Fruit fly (Drosophila melanogaster) whole organism, embryonic: ENCODE results near the gene CG12672.

Experiments used
- Adf1 ChIP-seq: fragments of 200-800 bp; sonication (Bioruptor generic); IDR thresholded peaks from 2 replicates; pipeline ENCODE4 v1.3.6; 2022; ENCODE audit warnings: missing biosample characterization, missing genetic modification characterization
- Atf-2 ChIP-seq: fragments of 200-800 bp; sonication (Bioruptor generic); optimal IDR thresholded peaks from 2 replicates; lab custom pipeline; 2016; ENCODE audit warnings: missing biosample characterization, missing genetic modification characterization
- B-H2 ChIP-seq: fragments of 200-800 bp; sonication (Bioruptor generic); optimal IDR thresholded peaks from 2 replicates; lab custom pipeline; 2018; ENCODE audit warnings: missing biosample characterization, mild to moderate bottlenecking, missing genetic modification characterization
- BEAF-32 ChIP-seq: fragments of 200-800 bp; sonication (Bioruptor generic); optimal IDR thresholded peaks from 3 replicates; lab custom pipeline; 2017; ENCODE audit warnings: missing biosample characterization, missing genetic modification characterization, mild to moderate bottlenecking, moderate library complexity, missing genetic modification reagents
- Bdp1 ChIP-seq: fragments of 200-800 bp; sonication (Bioruptor generic); optimal IDR thresholded peaks from 3 replicates; lab custom pipeline; 2016; ENCODE audit warnings: missing biosample characterization, missing genetic modification characterization
- CG10267 ChIP-seq: fragments of 200-800 bp; sonication (Bioruptor generic); optimal IDR thresholded peaks from 2 replicates; lab custom pipeline; 2018; ENCODE audit warnings: missing biosample characterization, mild to moderate bottlenecking, missing genetic modification characterization, moderate library complexity
- CG10274 ChIP-seq: fragments of 200-800 bp; sonication (Bioruptor generic); optimal IDR thresholded peaks from 3 replicates; lab custom pipeline; 2017; ENCODE audit warnings: missing biosample characterization, mild to moderate bottlenecking, missing genetic modification characterization
- CG10654 ChIP-seq: fragments of 200-800 bp; sonication (Bioruptor generic); optimal IDR thresholded peaks from 2 replicates; lab custom pipeline; 2016; ENCODE audit warnings: missing biosample characterization, missing genetic modification characterization
- CG12071 ChIP-seq: fragments of 200-800 bp; sonication (Bioruptor generic); optimal IDR thresholded peaks from 3 replicates; lab custom pipeline; 2018; ENCODE audit warnings: missing biosample characterization, mild to moderate bottlenecking, missing genetic modification characterization
- CG1233 ChIP-seq: fragments of 200-800 bp; sonication (Bioruptor generic); optimal IDR thresholded peaks from 4 replicates; lab custom pipeline; 2018; ENCODE audit warnings: missing biosample characterization, mild to moderate bottlenecking, missing genetic modification characterization
- CG1832 ChIP-seq: fragments of 200-800 bp; sonication (Bioruptor generic); optimal IDR thresholded peaks from 2 replicates; lab custom pipeline; 2017; ENCODE audit warnings: missing biosample characterization, mild to moderate bottlenecking, missing genetic modification characterization, inconsistent platforms
- CG2116 ChIP-seq: fragments of 200-800 bp; sonication (Bioruptor generic); optimal IDR thresholded peaks from 3 replicates; lab custom pipeline; 2018; ENCODE audit warnings: missing biosample characterization, mild to moderate bottlenecking, missing genetic modification characterization
- CG32767 ChIP-seq: fragments of 200-800 bp; sonication (Bioruptor generic); IDR thresholded peaks from 2 replicates; pipeline ENCODE4 v1.3.6; 2022; ENCODE audit warnings: missing biosample characterization, missing genetic modification characterization
- CG4328 ChIP-seq: fragments of 200-800 bp; sonication (Bioruptor generic); optimal IDR thresholded peaks from 3 replicates; lab custom pipeline; 2017; ENCODE audit warnings: missing biosample characterization, missing genetic modification reagents, missing genetic modification characterization
- CG6254 ChIP-seq: fragments of 200-800 bp; sonication (Bioruptor generic); optimal IDR thresholded peaks from 3 replicates; lab custom pipeline; 2017; ENCODE audit warnings: mild to moderate bottlenecking, missing biosample characterization, missing genetic modification reagents, missing genetic modification characterization
- CG7271 ChIP-seq: fragments of 200-800 bp; sonication (Bioruptor generic); optimal IDR thresholded peaks from 2 replicates; lab custom pipeline; 2018; ENCODE audit warnings: missing biosample characterization, mild to moderate bottlenecking, missing genetic modification characterization, moderate library complexity
- CTCF ChIP-seq: fragments of 200-800 bp; sonication (Bioruptor generic); optimal IDR thresholded peaks from 2 replicates; lab custom pipeline; 2017; ENCODE audit warnings: missing biosample characterization, mild to moderate bottlenecking, missing genetic modification characterization, moderate library complexity
- D ChIP-seq, 2 experiments: fragments of 200-800 bp in 1 of 2; fragments of >200 bp in 1 of 2; sonication (Bioruptor generic) in 1 of 2; optimal IDR thresholded peaks; 2 replicates in 1 of 2; 3 replicates in 1 of 2; lab custom pipeline; 2017; ENCODE audit warnings: mild to moderate bottlenecking in 1 of 2, missing biosample characterization in 1 of 2, missing genetic modification characterization in 1 of 2, missing genetic modification reagents in 1 of 2
- Dad ChIP-seq: fragments of 200-800 bp; sonication (Bioruptor generic); optimal IDR thresholded peaks from 3 replicates; lab custom pipeline; 2016; ENCODE audit warnings: missing biosample characterization, missing genetic modification characterization
- Dll ChIP-seq: fragments of 200-800 bp; sonication (Bioruptor generic); IDR thresholded peaks from 4 replicates; pipeline ENCODE4 v1.3.6; 2022; ENCODE audit warnings: missing biosample characterization, missing genetic modification characterization; ENCODE audit not compliant: partially characterized antibody
- Drgx ChIP-seq: fragments of 200-800 bp; sonication (Bioruptor generic); IDR thresholded peaks from 2 replicates; pipeline ENCODE4 v1.3.6; 2022; ENCODE audit warnings: missing biosample characterization, missing genetic modification characterization
- Ets65A ChIP-seq: fragments of 200-800 bp; sonication (Bioruptor generic); peaks from one replicate; lab custom pipeline; 2016; ENCODE audit warnings: missing biosample characterization, missing genetic modification characterization
- Hr51 ChIP-seq, 2 experiments: fragments of 200-800 bp; sonication (Bioruptor generic); optimal IDR thresholded peaks; 2 replicates in 1 of 2; 3 replicates in 1 of 2; lab custom pipeline; 2016 to 2018; ENCODE audit warnings: missing biosample characterization in 2 of 2, missing genetic modification characterization in 2 of 2, mild to moderate bottlenecking in 1 of 2, moderate library complexity in 1 of 2
- Mrtf ChIP-seq: fragments of 200-800 bp; sonication (Bioruptor generic); IDR thresholded peaks from 3 replicates; pipeline ENCODE4 v1.3.6; 2022; ENCODE audit warnings: missing biosample characterization, missing genetic modification characterization
- Pdp1 ChIP-seq, 2 experiments: fragments of 200-800 bp; sonication (Bioruptor generic); optimal IDR thresholded peaks; 3 replicates each; lab custom pipeline; 2016; ENCODE audit warnings: missing biosample characterization in 2 of 2, missing genetic modification characterization in 2 of 2, mild to moderate bottlenecking in 1 of 2, moderate library complexity in 1 of 2
- Poxn ChIP-seq: fragments of 200-800 bp; sonication (Bioruptor generic); IDR thresholded peaks from 2 replicates; pipeline ENCODE4 v1.3.6; 2022; ENCODE audit warnings: missing biosample characterization, missing genetic modification characterization
- Rfx ChIP-seq: fragments of 200-800 bp; sonication (Bioruptor generic); IDR thresholded peaks from 2 replicates; pipeline ENCODE4 v1.3.6; 2022; ENCODE audit warnings: missing biosample characterization, missing genetic modification characterization
- Side ChIP-seq: fragments of 200-800 bp; sonication (Bioruptor generic); optimal IDR thresholded peaks from 2 replicates; lab custom pipeline; 2016; ENCODE audit warnings: missing biosample characterization, missing genetic modification characterization
- Spps ChIP-seq: fragments of 200-800 bp; sonication (Bioruptor generic); optimal IDR thresholded peaks from 2 replicates; lab custom pipeline; 2018; ENCODE audit warnings: missing biosample characterization, mild to moderate bottlenecking, missing genetic modification characterization
- btn ChIP-seq: fragments of 200-800 bp; sonication (Bioruptor generic); optimal IDR thresholded peaks from 2 replicates; lab custom pipeline; 2016; ENCODE audit warnings: missing biosample characterization, missing genetic modification characterization
- cwo ChIP-seq: fragments of 200-800 bp; sonication (Bioruptor generic); optimal IDR thresholded peaks from 3 replicates; lab custom pipeline; 2017; ENCODE audit warnings: missing biosample characterization, missing genetic modification characterization, mild to moderate bottlenecking, moderate library complexity, missing genetic modification reagents
- dati ChIP-seq: fragments of 200-800 bp; sonication (Bioruptor generic); IDR thresholded peaks from 2 replicates; pipeline ENCODE4 v1.3.6; 2022; ENCODE audit warnings: missing biosample characterization, missing genetic modification characterization
- disco-r ChIP-seq: fragments of 200-800 bp; sonication (Bioruptor generic); optimal IDR thresholded peaks from 2 replicates; lab custom pipeline; 2016; ENCODE audit warnings: missing biosample characterization, missing genetic modification characterization
- inv ChIP-seq: fragments of 200-800 bp; sonication (Bioruptor generic); IDR thresholded peaks from 2 replicates; pipeline ENCODE4 v1.3.6; 2022; ENCODE audit warnings: missing biosample characterization, missing genetic modification characterization; ENCODE audit not compliant: partially characterized antibody
- klu ChIP-seq: fragments of 200-800 bp; sonication (Bioruptor generic); IDR thresholded peaks from 2 replicates; pipeline ENCODE4 v1.3.6; 2022; ENCODE audit warnings: missing biosample characterization, missing genetic modification characterization
- mld ChIP-seq: fragments of 200-800 bp; sonication (Bioruptor generic); IDR thresholded peaks from 3 replicates; pipeline ENCODE4 v1.3.6; 2022; ENCODE audit warnings: missing biosample characterization, missing genetic modification characterization; ENCODE audit not compliant: partially characterized antibody
- nerfin-2 ChIP-seq: fragments of 200-800 bp; sonication (Bioruptor generic); IDR thresholded peaks from 2 replicates; pipeline ENCODE4 v1.3.6; 2022; ENCODE audit warnings: missing biosample characterization, missing genetic modification characterization; ENCODE audit not compliant: partially characterized antibody
- p53 ChIP-seq: fragments of 200-800 bp; sonication (Bioruptor generic); optimal IDR thresholded peaks from 2 replicates; lab custom pipeline; 2016; ENCODE audit warnings: missing biosample characterization, missing genetic modification characterization
- pb ChIP-seq: fragments of 200-800 bp; sonication (Bioruptor generic); optimal IDR thresholded peaks from 3 replicates; lab custom pipeline; 2016; ENCODE audit warnings: missing biosample characterization, missing genetic modification characterization
- phol ChIP-seq: fragments of 200-800 bp; sonication (Bioruptor generic); optimal IDR thresholded peaks from 3 replicates; lab custom pipeline; 2018; ENCODE audit warnings: missing biosample characterization, mild to moderate bottlenecking, missing genetic modification characterization, moderate library complexity
- pita ChIP-seq: fragments of 200-800 bp; sonication (Bioruptor generic); optimal IDR thresholded peaks from 2 replicates; lab custom pipeline; 2017; ENCODE audit warnings: missing biosample characterization, mild to moderate bottlenecking, missing genetic modification characterization
- pros ChIP-seq: fragments of 200-800 bp; sonication (Bioruptor generic); optimal IDR thresholded peaks from 3 replicates; lab custom pipeline; 2019; ENCODE audit warnings: missing biosample characterization, mild to moderate bottlenecking, missing genetic modification characterization, moderate library complexity
- repo ChIP-seq: fragments of 200-800 bp; sonication (Bioruptor generic); optimal IDR thresholded peaks from 2 replicates; lab custom pipeline; 2016; ENCODE audit warnings: missing biosample characterization, missing genetic modification characterization
- sens-2 ChIP-seq: fragments of 200-800 bp; sonication (Bioruptor generic); IDR thresholded peaks from 2 replicates; pipeline ENCODE4 v1.3.6; 2022; ENCODE audit warnings: missing biosample characterization, missing genetic modification characterization
- so ChIP-seq: fragments of 200-800 bp; sonication (Bioruptor generic); IDR thresholded peaks from 3 replicates; pipeline ENCODE4 v1.3.6; 2022; ENCODE audit warnings: missing biosample characterization, missing genetic modification characterization
- ssp ChIP-seq: fragments of 200-800 bp; sonication (Bioruptor generic); IDR thresholded peaks from 2 replicates; pipeline ENCODE4 v1.3.6; 2022; ENCODE audit warnings: missing biosample characterization, missing genetic modification characterization
- tll ChIP-seq, 2 experiments: fragments of 200-800 bp in 1 of 2; fragments of >200 bp in 1 of 2; sonication (Bioruptor generic) in 1 of 2; optimal IDR thresholded peaks; 2 replicates each; lab custom pipeline; 2017 to 2019; ENCODE audit warnings: missing biosample characterization in 2 of 2, missing genetic modification characterization in 2 of 2, mild to moderate bottlenecking in 1 of 2, moderate library complexity in 1 of 2

Gene CG12672

DNA sequence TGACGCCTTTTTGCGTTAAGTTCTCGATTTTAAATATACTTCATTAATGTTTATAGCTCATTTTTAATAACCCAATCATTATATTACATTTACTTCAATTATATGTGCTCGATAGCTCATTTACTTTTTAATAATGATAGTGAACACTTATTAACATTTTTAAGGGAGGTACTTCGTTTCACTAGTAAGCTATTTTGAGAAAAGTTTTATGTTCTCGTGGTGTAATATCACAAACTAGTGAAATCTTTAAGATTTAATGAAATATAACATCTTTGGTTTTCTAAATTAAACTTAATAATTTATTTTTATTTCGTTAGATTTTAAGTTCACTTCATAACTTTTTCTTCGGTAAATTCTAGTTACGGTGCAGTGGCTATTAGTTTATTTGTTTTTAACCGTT is at the start of gene CG12672:
Gene CG12672, minus strand, starts transcription at position 101 of the 400 bp plus-strand sequence.
- no peak for TF ChIP-seq CG10654 (GFP tag; lab: Kevin White, UChicago)
- TF ChIP-seq disco-r (GFP tag; lab: Kevin White, UChicago): no peak
- TF ChIP-seq p53 (GFP tag; lab: Kevin White, UChicago): no peak
- TF ChIP-seq CG2116 (GFP tag; lab: Kevin White, UChicago): no peak
- no peak for TF ChIP-seq repo (GFP tag; lab: Kevin White, UChicago)
- TF ChIP-seq phol (tag; lab: Kevin White, UChicago): no peak
- no peak for TF ChIP-seq Mrtf (GFP tag; lab: Robert Waterston, UW)
- no peak for TF ChIP-seq tll (GFP tag; optimal IDR thresholded peaks at IDR 0.05; lab: Kevin White, UChicago)
- TF ChIP-seq sens-2 (GFP tag; lab: Robert Waterston, UW): no peak
- no peak for TF ChIP-seq Atf-2 (GFP tag; lab: Kevin White, UChicago)
- TF ChIP-seq nerfin-2: no peak
- TF ChIP-seq pb (GFP tag; lab: Kevin White, UChicago): no peak
- TF ChIP-seq Spps: no peak
- TF ChIP-seq Dll: no peak
- TF ChIP-seq CG1233 (GFP tag; lab: Kevin White, UChicago): no peak
- no peak for TF ChIP-seq ssp (GFP tag; lab: Robert Waterston, UW)
- no peak for TF ChIP-seq CG12071
- TF ChIP-seq B-H2 (GFP tag; lab: Kevin White, UChicago): no peak
- no peak for TF ChIP-seq so (GFP tag; lab: Robert Waterston, UW)
- no peak for TF ChIP-seq btn

DNA sequence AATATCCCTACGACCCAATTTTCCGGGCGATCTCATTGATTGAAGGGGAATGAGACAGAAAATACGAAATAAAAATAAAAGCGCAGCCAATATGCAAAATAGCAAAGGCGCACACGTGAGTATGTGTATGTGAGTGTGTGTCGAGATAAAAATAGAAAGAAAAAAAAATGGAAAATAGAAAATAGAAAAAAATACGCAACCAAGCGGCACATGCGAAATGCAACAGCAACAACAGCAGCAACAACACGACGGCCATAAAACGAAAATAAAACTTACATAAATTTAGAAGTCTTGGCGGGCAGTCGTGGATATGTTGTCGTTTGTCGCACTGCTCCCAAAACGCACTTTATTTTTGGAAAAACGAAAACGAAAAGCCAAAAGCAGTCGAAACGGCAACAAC is 49.8 kb upstream of the CG12672 start:
- TF ChIP-seq Drgx (GFP tag; lab: Robert Waterston, UW) (0 out of 2 replicates have a peak, but pooled peaks have one; percentile 30), CG4328 (no peak)

DNA sequence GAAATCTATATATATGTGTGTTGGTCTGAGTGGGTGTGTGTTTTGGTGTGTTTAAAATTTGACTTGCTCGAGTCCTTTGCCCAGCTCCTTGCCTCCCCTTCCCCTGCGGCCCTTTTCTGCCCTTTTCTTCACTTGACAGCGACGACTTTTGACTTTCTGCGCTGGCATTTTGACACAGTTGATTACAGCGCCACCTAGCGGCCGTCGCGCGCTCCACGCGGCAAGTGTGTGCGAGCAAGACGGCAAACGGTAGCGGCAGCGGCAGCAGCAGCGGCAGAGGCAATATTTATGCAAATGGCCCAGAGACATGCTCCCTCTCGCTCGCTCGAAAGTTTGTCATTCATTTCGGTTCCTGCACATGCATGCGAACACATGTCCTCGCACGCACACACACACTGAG is 44.7 kb upstream of the CG12672 start:
- peak in 1 of 2 experiments; percentile 7 for TF ChIP-seq Hr51 (GFP tag; optimal IDR thresholded peaks at IDR 0.05; lab: Kevin White, UChicago)
- peak; percentile 32 for TF ChIP-seq CG1832 (GFP tag; lab: Kevin White, UChicago)
- no peak for TF ChIP-seq klu (GFP tag; lab: Robert Waterston, UW)
- peak; percentile 62 for TF ChIP-seq Adf1 (GFP tag; lab: Robert Waterston, UW)
- no peak for TF ChIP-seq CG7271 (tag; lab: Kevin White, UChicago)
- peak; percentile 84 for TF ChIP-seq Ets65A (GFP tag; lab: Kevin White, UChicago)
- TF ChIP-seq CTCF (GFP tag; lab: Kevin White, UChicago): peak; percentile 86

DNA sequence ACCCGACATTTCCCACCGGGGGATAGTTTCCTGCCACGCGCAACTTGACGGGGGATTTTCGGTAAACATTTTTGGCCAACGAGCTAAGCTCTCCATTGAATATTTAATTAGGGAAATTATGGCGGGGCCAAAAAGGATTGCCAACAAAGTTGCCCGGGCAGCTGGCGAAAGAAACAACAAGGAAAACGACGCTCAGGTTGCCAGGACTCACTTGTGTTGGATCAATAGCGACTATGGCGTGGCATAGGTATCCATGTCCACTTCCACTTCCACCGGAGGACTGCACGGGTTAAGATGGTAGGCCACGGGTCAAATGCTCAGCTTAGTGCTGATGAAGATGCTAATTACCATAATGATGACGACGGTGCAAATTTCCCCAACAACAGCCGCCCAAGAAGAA is 36.3 kb upstream of the CG12672 start, which contains the start of gene CG15373:
Gene CG15373, plus strand, starts transcription at position 301 of the 400 bp plus-strand sequence.
- TF ChIP-seq Rfx (GFP tag; lab: Robert Waterston, UW) (no peak), CG6254 (GFP tag; lab: Kevin White, UChicago) (no peak), inv (no peak), CG10267 (no peak), cwo (GFP tag; lab: Kevin White, UChicago) (no peak), Dad (GFP tag; lab: Kevin White, UChicago) (no peak), Bdp1 (GFP tag; lab: Kevin White, UChicago) (no peak), pros (no peak), Drgx (GFP tag; lab: Robert Waterston, UW) (no peak), dati (GFP tag; lab: Robert Waterston, UW) (no peak), pita (GFP tag; lab: Kevin White, UChicago) (no peak), D (optimal IDR thresholded peaks at IDR 0.05; lab: Kevin White, UChicago) (no peak), D (GFP tag; optimal IDR thresholded peaks at IDR 0.05; lab: Kevin White, UChicago) (no peak), CG10274 (no peak), mld (GFP tag; lab: Robert Waterston, UW) (no peak), Pdp1 (GFP tag; optimal IDR thresholded peaks at IDR 0.05; lab: Kevin White, UChicago) (no peak), CG32767 (no peak), BEAF-32 (no peak), Poxn (GFP tag; lab: Robert Waterston, UW) (no peak), Side (no peak)
